Worm (Caenorhabditis elegans): ENCODE results near the gene srw-130.

- TF ChIP-seq zag-1 (tag; optimal IDR thresholded peaks at IDR 0.05) = no peak
- TF ChIP-seq elt-3 (tag; optimal IDR thresholded peaks at IDR 0.05) = no peak
- TF ChIP-seq alr-1 (tag; optimal IDR thresholded peaks at IDR 0.05) = no peak
- TF ChIP-seq ztf-11 (tag; optimal IDR thresholded peaks at IDR 0.05) = no peak
- TF ChIP-seq unc-62 (GFP tag; optimal IDR thresholded peaks at IDR 0.05) = no peak
- TF ChIP-seq R02D3.7 (tag; optimal IDR thresholded peaks at IDR 0.05) = no peak
- no peak for TF ChIP-seq dmd-4 (tag; optimal IDR thresholded peaks at IDR 0.05)
- no peak for TF ChIP-seq F13H6.1 (tag; optimal IDR thresholded peaks at IDR 0.05)
- no peak for TF ChIP-seq nhr-11 (tag; optimal IDR thresholded peaks at IDR 0.05)
Measured at ce11 chrV:3551765-3552164, 3.1 kb upstream of the srw-130 start, which contains the start of gene grl-28.

Measured in whole organism, L2 larva.